Fruit fly (Drosophila melanogaster) whole organism, embryonic: ENCODE data around the gene CG33947.

ENCODE experiments used
- CG3838 ChIP-seq: fragments of 200-800 bp; sonication (Bioruptor generic); optimal IDR thresholded peaks from 3 replicates; lab custom pipeline; 2016; ENCODE audit warnings: missing biosample characterization, missing genetic modification characterization
- CG4617 ChIP-seq: fragments of 200-800 bp; sonication (Bioruptor generic); optimal IDR thresholded peaks from 3 replicates; lab custom pipeline; 2016; ENCODE audit warnings: missing biosample characterization, missing genetic modification characterization, borderline replicate concordance
- CkIIα-i1 ChIP-seq: fragments of 200-800 bp; sonication (Bioruptor generic); IDR thresholded peaks from 2 replicates; pipeline ENCODE4 v1.3.6; 2022; ENCODE audit warnings: missing biosample characterization, missing genetic modification characterization
- fru ChIP-seq: fragments of >200 bp; optimal IDR thresholded peaks from 2 replicates; lab custom pipeline; 2017
- wek ChIP-seq: fragments of 200-800 bp; sonication (Bioruptor generic); optimal IDR thresholded peaks from 3 replicates; lab custom pipeline; 2018; ENCODE audit warnings: missing biosample characterization, mild to moderate bottlenecking, missing genetic modification characterization, moderate library complexity

DNA sequence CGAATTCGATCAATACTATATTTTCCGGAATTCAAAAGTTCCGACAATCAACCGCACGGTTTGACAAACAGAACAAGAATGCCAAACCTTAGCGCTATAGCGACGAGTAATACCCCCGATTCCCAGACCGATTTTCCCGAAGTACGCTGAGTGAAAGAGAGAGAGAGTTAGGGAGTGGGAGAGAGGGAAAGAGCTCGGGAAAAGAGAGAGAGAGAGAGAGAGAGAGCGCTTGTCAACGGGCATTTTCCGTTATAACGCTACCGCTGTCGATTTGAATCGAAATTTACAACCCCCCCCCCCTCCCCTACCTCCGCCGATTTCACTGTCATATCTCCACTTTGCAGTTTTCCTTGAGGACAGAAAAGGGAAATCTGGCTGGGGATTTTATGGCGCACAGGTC lies 49.7 kb upstream of the CG33947 start:
- TF ChIP-seq wek (GFP tag; lab: Kevin White, UChicago) (no peak), CG3838 (no peak), CG4617 (GFP tag; lab: Kevin White, UChicago) (no peak), fru (lab: Kevin White, UChicago) (no peak), CkIIα-i1 (GFP tag; lab: Robert Waterston, UW) (no peak)
